Worm (Caenorhabditis elegans): ENCODE measurements around the gene T21C12.8.

- no peak for TF ChIP-seq nhr-2 (tag; optimal IDR thresholded peaks at IDR 0.05)
- no peak for TF ChIP-seq nhr-76 (tag; optimal IDR thresholded peaks at IDR 0.05)
- peak; percentile 24 for TF ChIP-seq ceh-39 (tag; optimal IDR thresholded peaks at IDR 0.05)
- TF ChIP-seq snpc-4 (tag; optimal IDR thresholded peaks at IDR 0.05): no peak
- no peak for TF ChIP-seq nhr-28 (tag; optimal IDR thresholded peaks at IDR 0.05)
Measured at ce11 chrIII:10506699-10507248, 46.1 kb downstream of the T21C12.8 start, which contains the start of the genes sip-1 and sly-1.
